Fruit fly (Drosophila melanogaster): Measurements from ENCODE around the gene TM9SF2.

DNA sequence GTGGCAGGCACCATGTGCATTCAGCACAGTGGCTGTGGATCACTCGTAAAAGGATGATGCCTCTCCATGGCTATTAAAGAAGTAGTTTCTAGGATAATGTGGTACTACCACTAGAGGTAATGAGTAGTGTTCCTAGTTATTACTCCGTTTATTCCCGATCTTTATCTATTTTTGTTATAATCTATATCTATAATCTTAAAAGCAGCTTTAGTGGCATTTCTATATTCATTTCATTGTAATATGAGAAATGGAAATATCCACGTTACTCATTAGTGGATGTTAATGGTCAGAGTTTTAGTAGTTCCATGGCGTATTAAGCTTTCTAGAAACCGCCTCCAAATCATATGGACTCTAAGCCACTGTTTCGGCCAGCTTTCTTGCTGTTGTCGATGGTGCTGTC, 17.4 kb downstream of the TM9SF2 start:
- TF ChIP-seq Sox102F (GFP tag; optimal IDR thresholded peaks at IDR 0.05), result no peak
- TF ChIP-seq OdsH (GFP tag; optimal IDR thresholded peaks at IDR 0.05), result peak; percentile 37
- no peak for TF ChIP-seq svp (GFP tag)
- TF ChIP-seq CG11294 (GFP tag; IDR thresholded peaks at IDR 0.05), result no peak
- TF ChIP-seq CG6854 (GFP tag; optimal IDR thresholded peaks at IDR 0.05), result no peak
- TF ChIP-seq ss (GFP tag; optimal IDR thresholded peaks at IDR 0.05), result no peak
- no peak for TF ChIP-seq CG6808 (GFP tag; optimal IDR thresholded peaks at IDR 0.05)
- peak; percentile 31 for TF ChIP-seq CG10631 (GFP tag; optimal IDR thresholded peaks at IDR 0.05)
- TF ChIP-seq CG8632 (GFP tag; optimal IDR thresholded peaks at IDR 0.05), result no peak
- TF ChIP-seq cyc (GFP tag; optimal IDR thresholded peaks at IDR 0.05), result no peak

Measured in whole organism, prepupa.